Fruit fly (Drosophila melanogaster) Kc167 (cell line): ENCODE results near the gene Karl.

Experiments
- Myc ChIP-seq: fragments of >200 bp; optimal IDR thresholded peaks from 2 replicates; lab custom pipeline; 2017; ENCODE audit warnings: missing external identifiers
- h ChIP-seq: fragments of >200 bp; optimal IDR thresholded peaks from 3 replicates; lab custom pipeline; 2018; ENCODE audit warnings: missing external identifiers
- insv ChIP-seq: fragments of >200 bp; optimal IDR thresholded peaks from 3 replicates; lab custom pipeline; 2018; ENCODE audit warnings: missing external identifiers
- psq ChIP-seq: fragments of >200 bp; optimal IDR thresholded peaks from 2 replicates; lab custom pipeline; 2017; ENCODE audit warnings: missing external identifiers
- ttk ChIP-seq: sonication (Bioruptor generic); optimal IDR thresholded peaks from 2 replicates; lab custom pipeline; 2017; ENCODE audit warnings: missing external identifiers

DNA sequence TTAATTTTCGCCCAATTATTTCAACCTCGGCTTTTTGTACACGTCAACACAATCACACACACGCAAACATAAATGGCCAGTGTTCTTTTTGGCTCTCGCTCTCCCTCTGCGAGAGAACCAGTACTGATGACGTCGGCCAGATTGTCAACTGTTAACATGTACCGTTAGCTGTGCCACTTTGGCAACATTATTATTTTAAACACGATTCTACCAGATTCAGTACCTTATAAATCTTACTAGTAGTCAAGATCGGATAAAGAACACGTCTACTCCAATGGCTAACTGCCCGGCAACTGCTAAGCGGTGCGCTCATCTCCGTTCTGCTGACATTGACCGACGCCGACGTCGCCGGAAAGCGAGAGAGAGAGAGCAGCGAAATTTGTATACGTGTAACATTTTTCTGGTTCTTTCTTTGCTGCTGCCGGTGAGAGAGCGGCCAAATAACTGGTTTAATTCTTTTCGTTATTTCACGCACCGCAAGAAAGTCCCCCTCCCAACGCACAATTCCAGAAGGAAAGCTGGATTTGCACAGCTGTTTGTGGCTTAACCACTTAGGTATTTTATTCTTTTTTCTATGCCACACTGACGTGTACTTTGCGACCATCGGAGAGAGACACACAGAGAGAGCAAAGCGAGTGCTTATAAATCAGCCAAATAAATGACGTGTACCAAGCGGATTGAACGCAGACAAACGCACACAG lies 18.0 kb downstream of the Karl start:
- TF ChIP-seq Myc (lab: Kevin White, UChicago) (no peak), ttk (lab: Kevin White, UChicago) (no peak), psq (lab: Kevin White, UChicago) (no peak), insv (lab: Kevin White, UChicago) (no peak), h (no peak)
